Fruit fly (Drosophila melanogaster) whole organism, wandering third instar larva: ENCODE data around the gene Mt2.

Experiments
- Abd-B ChIP-seq: fragments of >200 bp; optimal IDR thresholded peaks from 2 replicates; lab custom pipeline; 2017; ENCODE audit warnings: missing biosample characterization, missing genetic modification characterization
- CG32264 ChIP-seq: fragments of 200-800 bp; sonication (Bioruptor generic); optimal IDR thresholded peaks from 2 replicates; lab custom pipeline; 2016; ENCODE audit warnings: missing biosample characterization, missing genetic modification characterization
- CG9705 ChIP-seq: fragments of 200-800 bp; sonication (Bioruptor generic); optimal IDR thresholded peaks from 2 replicates; lab custom pipeline; 2018; ENCODE audit warnings: missing biosample characterization, mild to moderate bottlenecking, missing genetic modification characterization
- CrebA ChIP-seq: fragments of 200-800 bp; sonication (Bioruptor generic); optimal IDR thresholded peaks from 2 replicates; lab custom pipeline; 2016; ENCODE audit warnings: missing biosample characterization, mild to moderate bottlenecking, missing genetic modification characterization, borderline replicate concordance
- Dfd ChIP-seq: fragments of >200 bp; optimal IDR thresholded peaks from 2 replicates; lab custom pipeline; 2017; ENCODE audit warnings: missing biosample characterization, missing genetic modification characterization
- Dif ChIP-seq: fragments of 200-275, 200-300 bp; sonication (Bioruptor generic); optimal IDR thresholded peaks from 2 replicates; lab custom pipeline; 2018; ENCODE audit warnings: missing biosample characterization, missing genetic modification characterization; ENCODE audit not compliant: partially characterized antibody
- GATAd ChIP-seq: sonication (Bioruptor generic); optimal IDR thresholded peaks from 2 replicates; lab custom pipeline; 2016; ENCODE audit warnings: missing biosample characterization, missing genetic modification characterization
- HLH106 ChIP-seq: fragments of 200-800 bp; optimal IDR thresholded peaks from 3 replicates; lab custom pipeline; 2019; ENCODE audit warnings: missing biosample characterization, mild to moderate bottlenecking, missing genetic modification characterization, moderate library complexity
- Hnf4 ChIP-seq: fragments of 200-800 bp; sonication (Bioruptor generic); optimal IDR thresholded peaks from 2 replicates; lab custom pipeline; 2016; ENCODE audit warnings: missing biosample characterization, mild to moderate bottlenecking, missing genetic modification characterization
- Hr78 ChIP-seq: fragments of >200 bp; optimal IDR thresholded peaks from 2 replicates; lab custom pipeline; 2017; ENCODE audit warnings: missing biosample characterization, missing genetic modification characterization
- Hr83 ChIP-seq: fragments of 200-300 bp; sonication (Bioruptor generic); optimal IDR thresholded peaks from 2 replicates; lab custom pipeline; 2016; ENCODE audit warnings: missing biosample characterization, mild to moderate bottlenecking, missing genetic modification characterization, moderate library complexity; ENCODE audit not compliant: poor library complexity, severe bottlenecking
- Jra ChIP-seq: sonication (Bioruptor generic); optimal IDR thresholded peaks from 2 replicates; lab custom pipeline; 2016; ENCODE audit warnings: missing biosample characterization, missing genetic modification characterization
- Mio ChIP-seq: sonication (Bioruptor generic); optimal IDR thresholded peaks from 2 replicates; lab custom pipeline; 2016; ENCODE audit warnings: missing biosample characterization, missing genetic modification characterization
- Myc ChIP-seq: fragments of >200 bp; optimal IDR thresholded peaks from 2 replicates; lab custom pipeline; 2017
- N ChIP-seq: fragments of >200 bp; optimal IDR thresholded peaks from 2 replicates; lab custom pipeline; 2018; ENCODE audit warnings: missing biosample characterization, missing external identifiers, missing genetic modification characterization
- OdsH ChIP-seq: fragments of 200-800 bp; sonication (Bioruptor generic); optimal IDR thresholded peaks from 2 replicates; lab custom pipeline; 2016; ENCODE audit warnings: missing biosample characterization, mild to moderate bottlenecking, missing genetic modification characterization
- Sp1 ChIP-seq: fragments of 200-800 bp; sonication (Bioruptor generic); optimal IDR thresholded peaks from 3 replicates; lab custom pipeline; 2019; ENCODE audit warnings: missing biosample characterization, mild to moderate bottlenecking, missing genetic modification characterization, moderate library complexity
- br ChIP-seq: fragments of 200-800 bp; sonication (Bioruptor generic); optimal IDR thresholded peaks from 2 replicates; lab custom pipeline; 2016; ENCODE audit warnings: missing biosample characterization, missing genetic modification characterization
- brk ChIP-seq: fragments of 200-800 bp; sonication (Bioruptor generic); optimal IDR thresholded peaks from 2 replicates; lab custom pipeline; 2016; ENCODE audit warnings: missing biosample characterization, mild to moderate bottlenecking, missing genetic modification characterization
- dl ChIP-seq, 2 experiments: fragments of 175-275, 200-275 bp in 1 of 2; fragments of 200-275 bp in 1 of 2; sonication (Bioruptor generic); optimal IDR thresholded peaks; lab custom pipeline; 2018; ENCODE audit warnings: mild to moderate bottlenecking in 2 of 2, missing biosample characterization in 2 of 2, missing genetic modification characterization in 2 of 2, moderate library complexity in 2 of 2; ENCODE audit not compliant: partially characterized antibody in 2 of 2, insufficient read depth in 1 of 2
- dmrt93B ChIP-seq: fragments of 200-800 bp; sonication (Bioruptor generic); optimal IDR thresholded peaks from 2 replicates; lab custom pipeline; 2018; ENCODE audit warnings: missing biosample characterization, mild to moderate bottlenecking, missing genetic modification characterization
- dsf ChIP-seq: sonication (Bioruptor generic); optimal IDR thresholded peaks from 2 replicates; lab custom pipeline; 2016; ENCODE audit warnings: missing biosample characterization, missing genetic modification characterization, borderline replicate concordance
- ey ChIP-seq: fragments of 200-800 bp; sonication (Bioruptor generic); optimal IDR thresholded peaks from 2 replicates; lab custom pipeline; 2016; ENCODE audit warnings: missing biosample characterization, missing genetic modification characterization
- foxo ChIP-seq, 2 experiments: fragments of 200-800 bp; sonication (Bioruptor generic); optimal IDR thresholded peaks; 2 replicates in 1 of 2; 3 replicates in 1 of 2; lab custom pipeline; 2016 to 2017; ENCODE audit warnings: missing biosample characterization in 2 of 2, missing genetic modification characterization in 2 of 2
- fru ChIP-seq: fragments of 200-800 bp; sonication (Bioruptor generic); optimal IDR thresholded peaks from 3 replicates; lab custom pipeline; 2016; ENCODE audit warnings: missing biosample characterization, mild to moderate bottlenecking, missing genetic modification characterization
- h ChIP-seq: fragments of 200-800 bp; sonication (Bioruptor generic); optimal IDR thresholded peaks from 3 replicates; lab custom pipeline; 2016; ENCODE audit warnings: missing biosample characterization, mild to moderate bottlenecking, missing genetic modification characterization
- jim ChIP-seq: fragments of 175-275, 200-325 bp; sonication (Bioruptor generic); optimal IDR thresholded peaks from 2 replicates; lab custom pipeline; 2016; ENCODE audit warnings: missing biosample characterization, mild to moderate bottlenecking, missing genetic modification characterization
- lola ChIP-seq: fragments of >200 bp; optimal IDR thresholded peaks from 2 replicates; lab custom pipeline; 2017; ENCODE audit warnings: missing biosample characterization, missing genetic modification characterization
- pan ChIP-seq: fragments of >200 bp; optimal IDR thresholded peaks from 2 replicates; lab custom pipeline; 2017
- psq ChIP-seq: fragments of 200-800 bp; sonication (Bioruptor generic); optimal IDR thresholded peaks from 3 replicates; lab custom pipeline; 2017; ENCODE audit warnings: missing biosample characterization, mild to moderate bottlenecking, missing genetic modification characterization, moderate library complexity
- rgr ChIP-seq: fragments of 200-800 bp; sonication (Bioruptor generic); optimal IDR thresholded peaks from 3 replicates; lab custom pipeline; 2016; ENCODE audit warnings: missing biosample characterization, mild to moderate bottlenecking, missing genetic modification characterization
- sage ChIP-seq: fragments of 200-800 bp; sonication (Bioruptor generic); optimal IDR thresholded peaks from 2 replicates; lab custom pipeline; 2016; ENCODE audit warnings: missing biosample characterization, mild to moderate bottlenecking, missing genetic modification characterization
- sv ChIP-seq: fragments of 200-800 bp; sonication (Bioruptor generic); optimal IDR thresholded peaks from 3 replicates; lab custom pipeline; 2016; ENCODE audit warnings: missing biosample characterization, missing genetic modification characterization
- tai ChIP-seq: sonication (Bioruptor generic); optimal IDR thresholded peaks from 2 replicates; lab custom pipeline; 2016; ENCODE audit warnings: missing biosample characterization, missing genetic modification characterization
- usp ChIP-seq: fragments of >200 bp; optimal IDR thresholded peaks from 2 replicates; lab custom pipeline; 2017; ENCODE audit warnings: missing biosample characterization, missing genetic modification characterization
- woc ChIP-seq: sonication (Bioruptor generic); optimal IDR thresholded peaks from 2 replicates; lab custom pipeline; 2016; ENCODE audit warnings: missing biosample characterization, mild to moderate bottlenecking, missing genetic modification characterization

Gene Mt2

DNA sequence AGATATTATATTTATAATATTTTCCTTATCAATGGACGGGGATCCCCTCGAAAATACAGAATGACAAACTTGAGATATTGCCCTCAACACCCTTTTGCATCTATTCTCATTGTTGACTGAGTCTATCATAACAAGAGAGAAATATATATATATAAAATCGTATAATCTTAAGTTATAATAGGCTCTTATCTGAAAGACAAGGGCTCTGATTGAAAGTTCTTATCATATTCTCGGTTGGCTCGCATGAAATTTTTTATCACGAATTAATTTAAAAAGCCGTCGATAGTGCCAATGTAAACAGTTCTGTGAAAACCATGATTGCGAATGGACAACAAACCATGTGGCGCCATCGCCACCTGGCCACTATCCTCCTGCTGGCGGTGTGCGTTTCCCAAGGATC, 14.5 kb downstream of the Mt2 start, which contains the start of gene Phae2:
TSS of gene Phae2 (plus strand) at position 301 of the 400 bp plus-strand sequence.
- TF ChIP-seq dsf (GFP tag; lab: Kevin White, UChicago) (no peak), brk (no peak), Hr78 (GFP tag; lab: Kevin White, UChicago) (no peak)

DNA sequence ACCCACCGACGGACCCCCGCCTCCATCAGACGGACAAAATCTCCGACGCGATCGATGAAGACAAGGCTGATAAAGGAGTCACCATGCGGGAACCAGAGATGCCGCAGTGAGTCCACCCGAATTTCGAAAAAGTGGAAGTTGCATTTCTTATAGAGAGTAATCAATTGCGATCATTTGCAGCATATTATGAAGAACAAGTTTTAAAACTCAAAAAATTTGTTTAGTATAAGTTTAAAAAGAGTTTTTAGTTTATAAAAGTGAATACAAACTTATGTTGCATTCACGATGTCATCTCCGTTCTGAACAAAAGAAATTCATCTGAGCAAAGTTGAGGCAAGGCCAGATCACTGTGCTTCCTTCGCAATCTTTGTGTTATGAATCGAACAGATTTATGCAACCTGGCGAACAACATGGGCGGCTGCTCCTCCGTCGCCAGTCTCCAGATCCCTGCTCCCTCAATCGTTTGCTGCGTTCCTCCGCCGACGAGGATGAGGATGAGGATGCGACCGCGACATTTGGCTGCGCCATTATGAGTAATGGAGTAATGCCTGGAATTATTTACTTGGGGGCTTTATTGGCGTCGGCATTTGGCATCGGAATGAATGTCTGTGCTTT, 16.7 kb downstream of the Mt2 start:
- TF ChIP-seq brk = no peak
- no peak for TF ChIP-seq Hr78 (GFP tag; lab: Kevin White, UChicago)
- peak; percentile 87 for TF ChIP-seq fru (GFP tag; lab: Kevin White, UChicago)
- TF ChIP-seq CrebA (GFP tag; lab: Kevin White, UChicago) = no peak
- peak; percentile 56 for TF ChIP-seq br (GFP tag; lab: Kevin White, UChicago)
- TF ChIP-seq psq (GFP tag; lab: Kevin White, UChicago) = peak; percentile 46
- TF ChIP-seq sage (GFP tag; lab: Kevin White, UChicago) = no peak
- peak; percentile 12 for TF ChIP-seq Myc
- peak; percentile 47 for TF ChIP-seq Sp1 (GFP tag; lab: Kevin White, UChicago)
- no peak for TF ChIP-seq N (GFP tag; lab: Kevin White, UChicago)
- no peak for TF ChIP-seq Dfd (GFP tag; lab: Kevin White, UChicago)
- TF ChIP-seq lola = no peak
- TF ChIP-seq Dif = no peak
- TF ChIP-seq sv (GFP tag; lab: Kevin White, UChicago) = no peak
- TF ChIP-seq tai (GFP tag; lab: Kevin White, UChicago) = no peak
- TF ChIP-seq CG32264 (GFP tag; lab: Kevin White, UChicago) = no peak
- TF ChIP-seq rgr (GFP tag; lab: Kevin White, UChicago) = peak; percentile 12
- TF ChIP-seq h = peak; percentile 45
- peak; percentile 49 for TF ChIP-seq OdsH
- TF ChIP-seq pan (lab: Kevin White, UChicago) = no peak
- TF ChIP-seq woc (GFP tag; lab: Kevin White, UChicago) = peak; percentile 87
- TF ChIP-seq dsf (GFP tag; lab: Kevin White, UChicago) = no peak
- no peak for TF ChIP-seq dmrt93B (GFP tag; lab: Kevin White, UChicago)
- no peak for TF ChIP-seq Hr83
- TF ChIP-seq Mio (GFP tag; lab: Kevin White, UChicago) = no peak
- TF ChIP-seq HLH106 (tag; lab: Kevin White, UChicago) = peak; percentile 47
- peak; percentile 39 for TF ChIP-seq Hnf4 (GFP tag; lab: Kevin White, UChicago)
- no peak for TF ChIP-seq Jra (GFP tag; lab: Kevin White, UChicago)
- no peak for TF ChIP-seq GATAd
- TF ChIP-seq ey (GFP tag; lab: Kevin White, UChicago) = peak; percentile 51
- TF ChIP-seq dl (GFP tag; optimal IDR thresholded peaks at IDR 0.05; lab: Kevin White, UChicago; ENCODE audit: insufficient read depth in 1 of 2, partially characterized antibody in 2 of 2) = no peak
- TF ChIP-seq usp (GFP tag; lab: Kevin White, UChicago) = no peak
- peak in 1 of 2 experiments; percentile 21 for TF ChIP-seq foxo (GFP tag; optimal IDR thresholded peaks at IDR 0.05; lab: Kevin White, UChicago)
- no peak for TF ChIP-seq CG9705
- TF ChIP-seq Abd-B (GFP tag; lab: Kevin White, UChicago) = no peak

DNA sequence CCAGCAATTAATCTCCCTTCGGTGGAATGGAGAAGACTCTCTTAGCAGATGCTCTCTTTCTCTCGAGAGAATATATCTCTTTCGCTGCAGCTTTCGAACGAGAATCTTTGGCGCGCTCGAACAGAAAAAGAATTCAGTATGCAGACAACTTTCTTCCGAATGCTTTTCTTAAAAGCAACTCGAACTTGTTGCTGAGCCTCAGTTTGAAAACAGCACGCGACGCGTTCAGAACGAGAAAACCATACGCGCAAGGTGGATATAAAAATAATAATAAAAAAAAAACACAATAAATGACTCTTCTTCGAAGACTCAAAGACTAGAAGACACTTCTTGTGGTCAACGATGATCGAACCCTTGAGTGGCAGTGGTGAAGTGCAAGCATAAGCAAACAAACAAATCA, 17.8 kb downstream of the Mt2 start, which contains the start of gene CG17211:
TSS of gene CG17211 (plus strand) at position 202 of the 400 bp plus-strand sequence.
- TF ChIP-seq jim (GFP tag; lab: Kevin White, UChicago) = no peak
- no peak for TF ChIP-seq br (GFP tag; lab: Kevin White, UChicago)
- TF ChIP-seq h = no peak

DNA sequence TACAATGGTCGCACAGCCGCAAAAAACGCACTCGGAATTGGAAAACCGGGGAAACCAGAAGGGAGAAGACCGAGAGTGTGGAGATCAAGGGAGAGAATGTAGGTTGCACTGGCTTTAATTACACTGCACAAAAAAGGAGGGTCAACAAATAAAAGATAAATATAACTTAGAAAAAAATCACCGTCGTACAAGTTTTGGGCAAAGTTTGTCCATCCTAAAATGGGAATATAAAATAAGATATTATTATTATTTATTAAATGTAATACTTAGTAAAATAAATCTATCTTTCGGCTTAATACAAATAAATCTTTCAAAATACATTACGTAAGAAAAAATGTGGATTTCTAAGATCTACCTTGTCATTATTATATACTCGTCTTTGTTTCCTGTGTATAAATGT, 19.5 kb downstream of the Mt2 start:
- TF ChIP-seq rgr (GFP tag; lab: Kevin White, UChicago) (no peak), CG32264 (GFP tag; lab: Kevin White, UChicago) (no peak), dmrt93B (GFP tag; lab: Kevin White, UChicago) (no peak), tai (GFP tag; lab: Kevin White, UChicago) (no peak), sv (GFP tag; lab: Kevin White, UChicago) (no peak), usp (GFP tag; lab: Kevin White, UChicago) (no peak), Hr78 (GFP tag; lab: Kevin White, UChicago) (no peak), Hr83 (no peak), Hnf4 (GFP tag; lab: Kevin White, UChicago) (no peak), Abd-B (GFP tag; lab: Kevin White, UChicago) (no peak), dsf (GFP tag; lab: Kevin White, UChicago) (no peak), CrebA (GFP tag; lab: Kevin White, UChicago) (no peak), Myc (no peak)
- TF ChIP-seq, all 38 proteins: peak for 0
